Worm (Caenorhabditis elegans) whole organism, dauer: Measurements from ENCODE around the gene R07B7.8.

Source experiments
- unc-62 ChIP-seq: sonication (generic microtip); optimal IDR thresholded peaks from 2 replicates; lab custom pipeline; 2017; ENCODE audit warnings: missing biosample characterization, missing genetic modification reagents, missing genetic modification characterization

R07B7.8 gene

ce11 chrV:12091759-12092158 lies 7.6 kb upstream of the R07B7.8 start, which contains the start of gene nhr-206:
Gene nhr-206, plus strand, starts transcription at chrV:12092006.
- no peak for TF ChIP-seq unc-62 (GFP tag; lab: Kevin White, UChicago)

- TF ChIP-seq unc-62 (GFP tag; lab: Kevin White, UChicago) = no peak
Measured at ce11 chrV:12088773-12089172, 4.7 kb upstream of the R07B7.8 start, which contains the start of gene R07B7.12. Gene R07B7.12, plus strand, starts transcription at chrV:12089073.

ce11 chrV:12086934-12087333 lies 2.8 kb upstream of the R07B7.8 start, which contains the start of gene gana-1:
Gene gana-1, plus strand, starts transcription at chrV:12087234.
- TF ChIP-seq unc-62 (GFP tag; lab: Kevin White, UChicago) = no peak

- no peak for TF ChIP-seq unc-62 (GFP tag; lab: Kevin White, UChicago)
Measured at ce11 chrV:12085867-12086634, 1.9 kb upstream of the R07B7.8 start.

DNA sequence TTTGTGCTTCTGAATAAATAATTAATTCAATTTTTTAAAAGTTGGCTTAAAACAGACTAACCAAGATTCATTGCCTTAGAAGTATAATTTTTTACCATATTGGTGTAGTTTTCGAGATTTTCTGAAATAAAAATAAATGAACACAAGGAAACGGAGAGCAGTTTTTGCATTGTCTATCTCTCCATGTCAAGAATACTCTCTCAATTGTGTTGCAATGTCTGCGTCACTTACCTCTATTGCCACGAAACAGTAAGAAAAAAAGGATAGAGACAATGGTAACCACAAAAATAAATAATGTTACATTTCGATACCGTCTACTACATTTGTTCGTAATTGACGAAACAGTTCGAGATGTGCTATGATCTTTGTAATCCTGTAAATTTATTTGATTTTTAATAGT lies 1.2 kb downstream of the R07B7.8 start, which contains the start of gene R07B7.10:
R07B7.10 (plus strand) TSS at position 285 of the 400 bp plus-strand sequence.
- no peak for TF ChIP-seq unc-62 (GFP tag; lab: Kevin White, UChicago)

DNA sequence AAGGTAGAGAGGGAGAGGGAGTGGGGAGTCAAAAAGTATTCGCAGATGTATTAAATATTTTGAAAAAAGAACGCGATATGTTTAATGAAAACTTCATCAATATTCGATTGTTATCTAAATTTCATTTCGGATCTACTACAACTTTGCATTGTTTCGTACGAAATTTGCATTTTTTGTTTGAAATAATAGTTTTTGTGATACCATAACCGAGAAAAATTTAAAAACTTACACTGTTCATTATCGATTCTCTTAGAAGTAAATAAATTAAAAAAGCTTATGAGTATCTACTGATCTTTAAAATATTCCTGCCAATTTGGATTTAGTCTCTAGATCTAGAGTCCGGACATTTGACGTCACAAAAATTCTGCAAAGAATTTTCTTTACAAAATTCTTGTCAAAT lies 3.8 kb downstream of the R07B7.8 start, which contains the start of gene R07B7.9:
R07B7.9 (minus strand) TSS at position 101 of the 400 bp plus-strand sequence.
- no peak for TF ChIP-seq unc-62 (GFP tag; lab: Kevin White, UChicago)

DNA sequence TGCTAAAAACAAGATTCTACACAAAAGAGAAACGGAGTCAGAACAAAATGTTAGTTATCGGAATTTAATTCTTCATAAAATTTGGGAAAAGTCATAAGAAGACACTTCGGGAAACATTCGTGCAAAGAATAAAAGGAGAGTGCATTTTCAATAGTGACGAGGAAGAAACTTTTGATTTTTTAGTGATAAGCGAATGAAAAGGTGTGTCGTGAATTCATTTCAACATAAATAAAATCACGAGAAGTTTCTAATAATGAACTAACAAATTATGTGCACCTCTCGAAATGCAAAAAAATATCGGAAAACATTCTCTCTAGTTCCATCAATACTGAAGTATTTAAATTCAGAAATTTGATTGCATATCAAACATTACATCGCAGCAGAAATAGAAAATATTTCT lies 8.1 kb downstream of the R07B7.8 start:
- no peak for TF ChIP-seq unc-62 (GFP tag; lab: Kevin White, UChicago)

DNA sequence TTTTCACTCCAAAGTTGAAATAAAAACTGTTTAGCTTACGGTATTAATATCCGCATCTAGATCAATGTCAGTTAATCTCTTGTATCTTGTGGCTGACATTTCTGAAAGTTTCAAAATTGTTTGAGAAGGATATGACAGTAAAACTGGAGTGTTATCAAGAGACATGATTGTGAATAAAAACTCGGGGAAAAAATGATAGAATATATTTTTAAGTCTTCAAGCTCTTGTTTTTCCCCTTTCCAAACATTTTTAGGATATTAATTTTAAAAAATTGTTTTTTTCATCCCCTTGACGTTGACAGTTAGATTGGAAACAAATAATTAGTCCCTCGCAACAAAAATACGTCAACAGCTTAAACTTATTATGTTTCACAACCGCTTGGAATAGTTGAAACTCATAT lies 9.2 kb downstream of the R07B7.8 start, which contains the start of gene R07B7.6:
R07B7.6 (minus strand) TSS at position 101 of the 400 bp plus-strand sequence.
- TF ChIP-seq unc-62 (GFP tag; lab: Kevin White, UChicago) = no peak

DNA sequence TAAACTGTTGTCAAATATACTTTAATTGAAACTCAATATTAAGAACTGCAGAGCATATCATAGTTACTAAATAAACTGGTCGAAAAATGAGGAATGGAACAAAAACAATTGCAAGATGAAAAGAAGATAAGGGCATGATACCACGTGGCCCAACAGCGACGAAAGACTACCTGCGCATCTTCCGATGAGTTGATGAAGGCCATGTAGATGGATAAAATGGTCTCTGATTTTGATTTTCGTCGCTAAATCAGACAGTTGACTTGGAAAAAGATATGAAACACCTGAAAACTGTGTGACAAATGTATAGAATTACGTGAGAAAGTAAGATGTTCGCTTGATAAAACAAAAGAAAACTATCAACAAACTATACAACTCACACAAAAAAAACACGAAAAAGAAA lies 12.6 kb downstream of the R07B7.8 start:
- TF ChIP-seq unc-62 (GFP tag; lab: Kevin White, UChicago) = no peak

DNA sequence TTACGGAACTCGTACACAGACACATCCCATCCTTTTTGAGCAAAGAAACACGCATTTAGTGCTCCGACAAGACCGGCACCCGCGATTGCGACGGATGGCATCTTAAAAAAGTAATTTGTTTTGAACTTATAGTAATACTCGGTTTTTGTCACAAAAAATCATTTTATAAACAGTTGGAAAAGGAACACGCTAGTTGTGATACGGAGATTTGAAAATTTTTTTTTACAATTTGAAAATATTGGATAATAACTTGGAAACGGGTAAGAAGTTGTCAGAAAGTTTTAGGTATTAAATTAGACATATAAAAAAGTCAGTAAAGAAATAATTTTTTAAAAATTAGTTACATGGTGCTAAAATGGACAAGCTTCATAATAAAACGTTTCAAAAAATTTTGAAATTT lies 13.7 kb downstream of the R07B7.8 start, which contains the start of gene kmo-1:
kmo-1 (minus strand) TSS at position 101 of the 400 bp plus-strand sequence.
- TF ChIP-seq unc-62 (GFP tag; lab: Kevin White, UChicago) = no peak

DNA sequence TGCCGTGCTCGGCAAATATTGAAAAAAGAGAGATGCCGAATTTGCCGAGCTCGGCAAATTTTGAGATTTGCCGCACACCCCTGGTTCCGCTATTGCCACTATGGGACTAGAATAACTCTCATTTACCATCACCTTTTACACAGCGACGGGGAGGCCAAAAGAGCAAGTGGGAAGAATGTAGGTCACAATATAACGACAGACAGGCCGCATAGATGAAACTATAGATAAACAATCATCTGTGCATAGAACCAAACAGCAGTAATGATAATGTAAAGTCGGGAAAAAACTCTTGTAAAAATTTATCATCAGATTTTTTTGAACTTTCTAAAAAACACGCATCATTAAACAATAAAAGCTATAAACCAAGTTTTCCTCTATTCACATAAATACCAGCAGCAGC lies 15.7 kb downstream of the R07B7.8 start, which contains the start of gene kmo-2:
kmo-2 (minus strand) TSS at position 101 of the 400 bp plus-strand sequence.
- TF ChIP-seq unc-62 (GFP tag; lab: Kevin White, UChicago) = no peak

DNA sequence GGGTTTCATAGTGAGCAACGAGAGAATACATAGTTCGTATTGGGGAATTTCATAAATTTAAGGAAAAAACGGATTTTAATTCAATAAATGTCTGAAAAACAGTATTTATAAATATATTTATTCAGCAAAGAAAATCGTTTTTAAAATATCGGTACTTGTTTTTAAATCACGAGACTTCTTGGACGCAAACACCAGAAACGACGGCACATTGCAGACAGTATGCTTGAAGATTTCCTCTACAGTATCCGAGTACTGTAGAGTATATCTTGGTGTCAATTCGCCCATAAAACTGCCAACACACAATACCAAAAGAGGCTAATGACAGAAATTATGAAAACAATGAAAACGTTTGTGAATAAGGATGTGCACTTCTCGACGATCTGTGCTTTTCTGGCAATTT lies 18.3 kb downstream of the R07B7.8 start:
- no peak for TF ChIP-seq unc-62 (GFP tag; lab: Kevin White, UChicago)

ce11 chrV:12065369-12065768 lies 18.7 kb downstream of the R07B7.8 start, which contains the start of gene pqn-53:
Gene pqn-53, minus strand, starts transcription at chrV:12065391.
- TF ChIP-seq unc-62 (GFP tag; lab: Kevin White, UChicago) = no peak

DNA sequence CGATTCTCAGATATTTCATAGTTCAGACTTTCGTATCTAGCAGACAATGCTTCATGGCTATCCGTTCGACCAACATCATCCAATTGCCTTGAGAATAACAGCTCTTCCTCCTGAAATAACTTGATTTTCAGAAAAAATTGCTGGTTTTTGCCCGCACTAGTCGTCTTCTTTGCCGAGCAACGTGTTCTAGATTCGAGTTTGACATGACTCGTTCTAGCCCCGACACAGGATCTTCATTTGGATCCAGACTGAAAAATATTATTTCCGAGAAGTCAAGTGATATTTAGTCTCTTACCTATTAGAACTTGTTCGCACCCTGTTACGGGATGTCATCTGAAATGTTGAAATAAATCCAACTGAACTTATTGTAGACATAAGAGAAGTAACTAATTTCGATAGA lies 21.1 kb downstream of the R07B7.8 start, which contains the start of gene clh-6:
clh-6 (minus strand) TSS at position 333 of the 400 bp plus-strand sequence.
- no peak for TF ChIP-seq unc-62 (GFP tag; lab: Kevin White, UChicago)

- TF ChIP-seq unc-62 (GFP tag; lab: Kevin White, UChicago) = no peak
Measured at ce11 chrV:12059719-12060118, 24.4 kb downstream of the R07B7.8 start, which contains the start of gene R07B7.2. Gene R07B7.2, minus strand, starts transcription at chrV:12059753.

ce11 chrV:12053598-12053997 lies 30.5 kb downstream of the R07B7.8 start, which contains the start of gene F10C2.7:
Gene F10C2.7, plus strand, starts transcription at chrV:12053898.
- no peak for TF ChIP-seq unc-62 (GFP tag; lab: Kevin White, UChicago)
